Fruit fly (Drosophila melanogaster): Measurements from ENCODE around the gene Ccn.

Ccn gene

dm6 chr3L:17757156-17758083 is 67.6 kb downstream of the Ccn start:
- TF ChIP-seq toe (GFP tag; optimal IDR thresholded peaks at IDR 0.05) (no peak), kay (GFP tag; ENCODE audit: borderline replicate concordance) (peak; percentile 44), cnc (optimal IDR thresholded peaks at IDR 0.05) (no peak), cic (GFP tag; optimal IDR thresholded peaks at IDR 0.05) (no peak)

DNA sequence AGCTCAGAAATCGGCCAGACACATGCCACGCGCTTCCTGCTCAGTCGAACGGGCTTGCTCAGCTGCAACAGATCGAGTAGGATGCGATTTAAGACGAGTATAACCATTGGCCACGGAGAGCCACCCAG is 68.1 kb downstream of the Ccn start, which contains the start of gene CG32182:
Gene CG32182 (plus strand): TSS at position 29 of the 128 bp plus-strand sequence.
- TF ChIP-seq toe (GFP tag; optimal IDR thresholded peaks at IDR 0.05) (no peak), cic (GFP tag; optimal IDR thresholded peaks at IDR 0.05) (no peak), bab1 (GFP tag; optimal IDR thresholded peaks at IDR 0.05) (no peak), CG14711 (tag; optimal IDR thresholded peaks at IDR 0.05) (no peak), pad (GFP tag; optimal IDR thresholded peaks at IDR 0.05) (no peak), Hr96 (GFP tag; optimal IDR thresholded peaks at IDR 0.05) (no peak), Clk (GFP tag; optimal IDR thresholded peaks at IDR 0.05) (no peak), CG11617 (GFP tag; optimal IDR thresholded peaks at IDR 0.05) (no peak), CG1620 (GFP tag; optimal IDR thresholded peaks at IDR 0.05) (no peak), Crg-1 (GFP tag; optimal IDR thresholded peaks at IDR 0.05) (no peak), tj (GFP tag; optimal IDR thresholded peaks at IDR 0.05) (no peak), Mnt (GFP tag; optimal IDR thresholded peaks at IDR 0.05) (no peak), CG7101 (tag; optimal IDR thresholded peaks at IDR 0.05) (no peak), kay (GFP tag; ENCODE audit: borderline replicate concordance) (no peak), cnc (optimal IDR thresholded peaks at IDR 0.05) (no peak), CG7045 (GFP tag; optimal IDR thresholded peaks at IDR 0.05) (no peak), CG12768 (GFP tag; optimal IDR thresholded peaks at IDR 0.05) (no peak), ovo (GFP tag; optimal IDR thresholded peaks at IDR 0.05) (no peak), CG5204 (GFP tag; optimal IDR thresholded peaks at IDR 0.05) (no peak)

dm6 chr3L:17759072-17759747 is 69.4 kb downstream of the Ccn start, which contains the start of gene CG32181:
Gene CG32181 (plus strand): TSS chr3L:17759697.
- no peak for TF ChIP-seq bab1 (GFP tag; optimal IDR thresholded peaks at IDR 0.05)
- TF ChIP-seq CG5204 (GFP tag; optimal IDR thresholded peaks at IDR 0.05), result no peak
- no peak for TF ChIP-seq Hr96 (GFP tag; optimal IDR thresholded peaks at IDR 0.05)
- no peak for TF ChIP-seq ovo (GFP tag; optimal IDR thresholded peaks at IDR 0.05)
- TF ChIP-seq CG11617 (GFP tag; optimal IDR thresholded peaks at IDR 0.05), result no peak
- no peak for TF ChIP-seq CG14711 (tag; optimal IDR thresholded peaks at IDR 0.05)
- TF ChIP-seq tj (GFP tag; optimal IDR thresholded peaks at IDR 0.05), result no peak
- TF ChIP-seq kay (GFP tag; ENCODE audit: borderline replicate concordance), result no peak
- TF ChIP-seq Clk (GFP tag; optimal IDR thresholded peaks at IDR 0.05), result no peak
- TF ChIP-seq CG12768 (GFP tag; optimal IDR thresholded peaks at IDR 0.05), result no peak
- no peak for TF ChIP-seq cic (GFP tag; optimal IDR thresholded peaks at IDR 0.05)
- TF ChIP-seq cnc (optimal IDR thresholded peaks at IDR 0.05), result no peak
- TF ChIP-seq Mnt (GFP tag; optimal IDR thresholded peaks at IDR 0.05), result no peak
- no peak for TF ChIP-seq CG7101 (tag; optimal IDR thresholded peaks at IDR 0.05)
- no peak for TF ChIP-seq Crg-1 (GFP tag; optimal IDR thresholded peaks at IDR 0.05)
- TF ChIP-seq toe (GFP tag; optimal IDR thresholded peaks at IDR 0.05), result no peak
- TF ChIP-seq CG33017 (tag; optimal IDR thresholded peaks at IDR 0.05), result no peak
- no peak for TF ChIP-seq pad (GFP tag; optimal IDR thresholded peaks at IDR 0.05)
- TF ChIP-seq CG7045 (GFP tag; optimal IDR thresholded peaks at IDR 0.05), result no peak
- no peak for TF ChIP-seq CG1620 (GFP tag; optimal IDR thresholded peaks at IDR 0.05)

dm6 chr3L:17763987-17764386 is 74.2 kb downstream of the Ccn start, which contains the start of the genes Adgf-A and Adgf-A2:
Gene Adgf-A (minus strand): TSS chr3L:17764158.
Gene Adgf-A2 (minus strand): TSS chr3L:17764158.
- TF ChIP-seq CG33017 (tag; optimal IDR thresholded peaks at IDR 0.05), result no peak
- TF ChIP-seq CG14711 (tag; optimal IDR thresholded peaks at IDR 0.05), result no peak
- no peak for TF ChIP-seq cnc (optimal IDR thresholded peaks at IDR 0.05)
- no peak for TF ChIP-seq cic (GFP tag; optimal IDR thresholded peaks at IDR 0.05)
- TF ChIP-seq toe (GFP tag; optimal IDR thresholded peaks at IDR 0.05), result no peak
- TF ChIP-seq Crg-1 (GFP tag; optimal IDR thresholded peaks at IDR 0.05), result no peak
- no peak for TF ChIP-seq CG5204 (GFP tag; optimal IDR thresholded peaks at IDR 0.05)
- no peak for TF ChIP-seq CG7045 (GFP tag; optimal IDR thresholded peaks at IDR 0.05)

dm6 chr3L:17791067-17791466 is 101.3 kb downstream of the Ccn start:
- TF ChIP-seq ovo (GFP tag; optimal IDR thresholded peaks at IDR 0.05) (no peak), Hr96 (GFP tag; optimal IDR thresholded peaks at IDR 0.05) (no peak), CG33017 (tag; optimal IDR thresholded peaks at IDR 0.05) (no peak), cnc (optimal IDR thresholded peaks at IDR 0.05) (no peak), CG1620 (GFP tag; optimal IDR thresholded peaks at IDR 0.05) (no peak), Mnt (GFP tag; optimal IDR thresholded peaks at IDR 0.05) (no peak), CG12768 (GFP tag; optimal IDR thresholded peaks at IDR 0.05) (no peak), Crg-1 (GFP tag; optimal IDR thresholded peaks at IDR 0.05) (no peak), pad (GFP tag; optimal IDR thresholded peaks at IDR 0.05) (no peak), tj (GFP tag; optimal IDR thresholded peaks at IDR 0.05) (no peak), CG5204 (GFP tag; optimal IDR thresholded peaks at IDR 0.05) (no peak), CG14711 (tag; optimal IDR thresholded peaks at IDR 0.05) (no peak), CG11617 (GFP tag; optimal IDR thresholded peaks at IDR 0.05) (no peak), CG7101 (tag; optimal IDR thresholded peaks at IDR 0.05) (no peak), kay (GFP tag; ENCODE audit: borderline replicate concordance) (no peak), Clk (GFP tag; optimal IDR thresholded peaks at IDR 0.05) (no peak), bab1 (GFP tag; optimal IDR thresholded peaks at IDR 0.05) (no peak), toe (GFP tag; optimal IDR thresholded peaks at IDR 0.05) (no peak)

- TF ChIP-seq Clk (GFP tag; optimal IDR thresholded peaks at IDR 0.05), result no peak
- TF ChIP-seq toe (GFP tag; optimal IDR thresholded peaks at IDR 0.05), result no peak
- no peak for TF ChIP-seq CG7045 (GFP tag; optimal IDR thresholded peaks at IDR 0.05)
- no peak for TF ChIP-seq ovo (GFP tag; optimal IDR thresholded peaks at IDR 0.05)
- no peak for TF ChIP-seq bab1 (GFP tag; optimal IDR thresholded peaks at IDR 0.05)
- no peak for TF ChIP-seq CG11617 (GFP tag; optimal IDR thresholded peaks at IDR 0.05)
- no peak for TF ChIP-seq CG14711 (tag; optimal IDR thresholded peaks at IDR 0.05)
- TF ChIP-seq CG33017 (tag; optimal IDR thresholded peaks at IDR 0.05), result no peak
- TF ChIP-seq CG5204 (GFP tag; optimal IDR thresholded peaks at IDR 0.05), result no peak
- no peak for TF ChIP-seq CG1620 (GFP tag; optimal IDR thresholded peaks at IDR 0.05)
- no peak for TF ChIP-seq pad (GFP tag; optimal IDR thresholded peaks at IDR 0.05)
- TF ChIP-seq Mnt (GFP tag; optimal IDR thresholded peaks at IDR 0.05), result no peak
- TF ChIP-seq cic (GFP tag; optimal IDR thresholded peaks at IDR 0.05), result no peak
- no peak for TF ChIP-seq CG7101 (tag; optimal IDR thresholded peaks at IDR 0.05)
- TF ChIP-seq cnc (optimal IDR thresholded peaks at IDR 0.05), result no peak
- TF ChIP-seq kay (GFP tag; ENCODE audit: borderline replicate concordance), result no peak
- TF ChIP-seq tj (GFP tag; optimal IDR thresholded peaks at IDR 0.05), result no peak
- TF ChIP-seq Crg-1 (GFP tag; optimal IDR thresholded peaks at IDR 0.05), result no peak
Measured at dm6 chr3L:17791467-17791494, 101.5 kb downstream of the Ccn start, which contains the start of gene CG42815. Gene CG42815 (minus strand): TSS chr3L:17791486.
